In the genomic region with DNA sequence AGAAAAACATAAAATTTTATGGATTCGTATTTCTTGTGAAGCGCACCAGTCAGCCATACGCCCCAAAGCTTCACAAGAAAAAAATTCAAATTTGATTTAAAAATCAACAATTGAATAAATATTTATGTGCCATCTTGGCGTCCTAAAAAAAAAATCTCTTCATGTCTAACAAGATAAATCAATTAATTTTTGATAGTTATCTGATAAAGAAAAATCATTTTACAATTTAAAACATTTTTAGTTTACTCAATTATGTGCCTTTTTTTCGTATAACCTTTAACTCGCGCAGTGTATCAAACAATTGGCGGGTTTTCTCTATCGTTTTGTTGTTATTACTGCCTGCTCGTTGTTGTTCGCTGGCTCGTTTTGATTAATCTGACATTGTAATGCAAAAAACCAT, we compare ENCODE assay signal across 1 fruit fly cellular context.
A peak's percentile ranks its signal among the peaks of the same experiment; 100 is the strongest.
TF ChIP-seq lines count a peak whose summit lies in the region.

No protein-coding gene starts in this region.

TF ChIP-seq in whole organism, embryonic, 481 proteins besides CTCF, POLR2A, EP300 and RAD21 (continued from another document):
- no peak for TF ChIP-seq crp (GFP tag; optimal IDR thresholded peaks at IDR 0.05; lab: Kevin White, UChicago)
- TF ChIP-seq Hmr (GFP tag; optimal IDR thresholded peaks at IDR 0.05; lab: Kevin White, UChicago) = no peak
- no peak for TF ChIP-seq Taf1 (GFP tag; IDR thresholded peaks at IDR 0.05; lab: Robert Waterston, UW)
- peak; percentile 78 for TF ChIP-seq Drgx (GFP tag; IDR thresholded peaks at IDR 0.05; lab: Robert Waterston, UW)
- peak; percentile 21 for TF ChIP-seq Med (GFP tag; lab: Kevin White, UChicago)
- no peak for TF ChIP-seq CG16813 (GFP tag; IDR thresholded peaks at IDR 0.05; lab: Robert Waterston, UW; ENCODE audit: partially characterized antibody)
- no peak for TF ChIP-seq grn (GFP tag; optimal IDR thresholded peaks at IDR 0.05; lab: Kevin White, UChicago)
- TF ChIP-seq CG2678 (tag; optimal IDR thresholded peaks at IDR 0.05; lab: Kevin White, UChicago) = peak; percentile 2
